Worm (Caenorhabditis elegans): ENCODE results near the gene F37C4.5.
A peak's percentile ranks its signal among the peaks of the same experiment; 100 is the strongest.

The F37C4.5 gene

DNA sequence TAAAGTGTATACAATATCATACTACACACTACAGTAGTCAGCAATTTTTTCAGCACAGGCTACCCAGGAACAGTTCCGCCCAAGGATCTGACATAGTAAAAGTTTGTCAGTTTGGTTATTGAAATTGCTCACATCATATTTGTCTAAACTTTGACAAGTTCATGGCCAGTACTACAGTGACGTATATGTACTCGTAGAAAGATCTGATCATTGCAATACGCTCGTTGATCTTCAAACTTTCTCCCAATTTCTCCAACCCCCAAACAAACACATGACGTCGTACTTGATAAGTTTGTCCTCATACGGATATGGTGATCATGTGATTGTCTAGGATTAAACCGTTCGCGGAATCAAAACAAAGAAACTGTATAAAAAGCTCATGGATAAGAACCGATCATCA, 21.2 kb upstream of the F37C4.5 start, which contains the start of gene dct-8:
Gene dct-8 (plus strand): TSS at position 301 of the 400 bp plus-strand sequence.
- TF ChIP-seq fos-1 (tag; optimal IDR thresholded peaks at IDR 0.05), result no peak
- no peak for TF ChIP-seq nhr-237 (tag; optimal IDR thresholded peaks at IDR 0.05)
- no peak for TF ChIP-seq lin-39 (tag; optimal IDR thresholded peaks at IDR 0.05)

- TF ChIP-seq sea-2 (GFP tag; optimal IDR thresholded peaks at IDR 0.05), result no peak
- no peak for TF ChIP-seq ztf-4 (tag; optimal IDR thresholded peaks at IDR 0.05)
- TF ChIP-seq nfya-1 (tag; optimal IDR thresholded peaks at IDR 0.05; ENCODE audit: insufficient read depth), result no peak
- TF ChIP-seq R02D3.7 (tag; optimal IDR thresholded peaks at IDR 0.05), result no peak
- TF ChIP-seq nhr-28 (tag; optimal IDR thresholded peaks at IDR 0.05), result no peak
- TF ChIP-seq nhr-11 (tag; optimal IDR thresholded peaks at IDR 0.05), result no peak
- TF ChIP-seq egl-27 (tag; optimal IDR thresholded peaks at IDR 0.05), result no peak
- TF ChIP-seq nhr-12 (tag; optimal IDR thresholded peaks at IDR 0.05), result no peak
- no peak for TF ChIP-seq pqm-1 (tag; optimal IDR thresholded peaks at IDR 0.05)
- TF ChIP-seq unc-62 (GFP tag; optimal IDR thresholded peaks at IDR 0.05), result no peak
- no peak for TF ChIP-seq unc-39 (tag; optimal IDR thresholded peaks at IDR 0.05)
- no peak for TF ChIP-seq lin-39 (tag; optimal IDR thresholded peaks at IDR 0.05)
Measured at ce11 chrIV:3894004-3894480, 20.4 kb upstream of the F37C4.5 start, which contains the start of gene F56D6.8. Gene F56D6.8 (minus strand): TSS chrIV:3894430.

DNA sequence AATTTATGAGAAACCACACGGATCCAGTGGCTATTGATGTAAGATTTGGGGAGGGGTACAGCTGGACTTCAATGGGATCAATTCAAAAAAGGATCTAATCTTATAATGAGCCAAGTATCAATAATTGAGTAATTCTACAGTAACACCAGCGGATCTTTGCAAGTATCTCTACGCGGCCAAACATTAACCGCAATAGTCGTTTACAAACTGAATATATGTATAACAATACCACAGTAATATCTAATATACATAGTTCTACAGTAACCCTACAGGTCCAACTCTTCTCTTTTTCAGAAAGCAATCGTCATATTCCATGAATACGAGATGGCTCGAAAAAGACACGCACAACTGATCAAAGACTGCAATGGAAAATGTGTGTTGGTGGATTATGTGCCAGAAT, 18.4 kb upstream of the F37C4.5 start, which contains the start of gene F56D6.9:
Gene F56D6.9 (plus strand): TSS at position 301 of the 400 bp plus-strand sequence.
- TF ChIP-seq nhr-67 (tag; optimal IDR thresholded peaks at IDR 0.05), result no peak
- no peak for TF ChIP-seq ztf-4 (tag; optimal IDR thresholded peaks at IDR 0.05)
- TF ChIP-seq nhr-76 (tag; optimal IDR thresholded peaks at IDR 0.05), result no peak
- TF ChIP-seq tbx-2 (tag; optimal IDR thresholded peaks at IDR 0.05), result no peak

ce11 chrIV:3888963-3889362, 15.4 kb upstream of the F37C4.5 start, which contains the start of gene oac-21:
Gene oac-21 (plus strand): TSS chrIV:3889263.
- TF ChIP-seq ceh-82 (tag; optimal IDR thresholded peaks at IDR 0.05), result no peak
- TF ChIP-seq ztf-4 (tag; optimal IDR thresholded peaks at IDR 0.05), result no peak
- no peak for TF ChIP-seq sea-2 (GFP tag; optimal IDR thresholded peaks at IDR 0.05)
- TF ChIP-seq ceh-28 (tag; optimal IDR thresholded peaks at IDR 0.05), result no peak
- no peak for TF ChIP-seq lin-15B (tag; optimal IDR thresholded peaks at IDR 0.05)

DNA sequence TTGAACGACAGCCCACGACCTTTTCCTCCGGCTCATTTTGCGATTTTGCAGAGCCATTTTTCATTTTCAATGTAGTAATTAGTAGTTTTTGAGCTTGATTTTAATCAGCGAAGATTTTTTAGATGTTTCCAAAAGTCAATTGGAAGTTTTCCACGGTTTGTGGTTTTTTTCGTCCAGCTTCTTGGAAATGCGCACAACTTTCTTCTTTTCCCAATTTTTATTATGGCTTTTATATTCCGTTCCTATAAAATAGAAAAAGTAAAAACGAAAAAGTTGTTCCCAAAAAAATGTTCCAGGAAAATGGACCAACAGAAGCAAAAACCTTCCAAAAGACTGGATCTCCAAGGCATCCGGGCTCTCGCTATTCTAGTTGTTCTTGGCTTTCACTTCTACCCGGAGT, 11.8 kb upstream of the F37C4.5 start, which contains the start of gene oac-22:
Gene oac-22 (plus strand): TSS at position 301 of the 400 bp plus-strand sequence.
- no peak for TF ChIP-seq ceh-16 (tag; optimal IDR thresholded peaks at IDR 0.05)
- TF ChIP-seq nfya-1 (tag; optimal IDR thresholded peaks at IDR 0.05; ENCODE audit: insufficient read depth), result no peak
- TF ChIP-seq nhr-12 (tag; optimal IDR thresholded peaks at IDR 0.05), result no peak
- no peak for TF ChIP-seq ztf-11 (tag; optimal IDR thresholded peaks at IDR 0.05)
- no peak for TF ChIP-seq skn-1 (tag; optimal IDR thresholded peaks at IDR 0.05)
- TF ChIP-seq ztf-4 (tag; optimal IDR thresholded peaks at IDR 0.05), result no peak
- TF ChIP-seq ama-1 (optimal IDR thresholded peaks at IDR 0.05), result no peak
- TF ChIP-seq unc-39 (tag; optimal IDR thresholded peaks at IDR 0.05), result no peak
- no peak for TF ChIP-seq R02D3.7 (tag; optimal IDR thresholded peaks at IDR 0.05)
- no peak for TF ChIP-seq zag-1 (tag; optimal IDR thresholded peaks at IDR 0.05)
- TF ChIP-seq nhr-25 (tag; optimal IDR thresholded peaks at IDR 0.05), result no peak
- no peak for TF ChIP-seq unc-62 (GFP tag; optimal IDR thresholded peaks at IDR 0.05)
- TF ChIP-seq jun-1 (tag; optimal IDR thresholded peaks at IDR 0.05), result no peak
- no peak for TF ChIP-seq nhr-67 (tag; optimal IDR thresholded peaks at IDR 0.05)
- TF ChIP-seq snpc-4 (tag; optimal IDR thresholded peaks at IDR 0.05), result no peak

ce11 chrIV:3881119-3881518, 7.5 kb upstream of the F37C4.5 start, which contains the start of the genes F37C4.8 and oac-23:
Gene F37C4.8 (minus strand): TSS chrIV:3881219.
Gene oac-23 (plus strand): TSS chrIV:3881441.
- no peak for TF ChIP-seq nhr-237 (tag; optimal IDR thresholded peaks at IDR 0.05)
- TF ChIP-seq jun-1 (tag; optimal IDR thresholded peaks at IDR 0.05), result no peak
- no peak for TF ChIP-seq lin-39 (tag; optimal IDR thresholded peaks at IDR 0.05)
- TF ChIP-seq fkh-2 (tag; optimal IDR thresholded peaks at IDR 0.05), result no peak

- TF ChIP-seq sea-2 (GFP tag; optimal IDR thresholded peaks at IDR 0.05), result no peak
- no peak for TF ChIP-seq nhr-77 (tag; optimal IDR thresholded peaks at IDR 0.05)
- TF ChIP-seq pqm-1 (tag; optimal IDR thresholded peaks at IDR 0.05), result peak; percentile 8
- peak; percentile 84 for TF ChIP-seq elt-2 (tag; optimal IDR thresholded peaks at IDR 0.05)
Measured at ce11 chrIV:3878283-3878938, 4.8 kb upstream of the F37C4.5 start, which contains the start of gene F37C4.6. Gene F37C4.6 (minus strand): TSS chrIV:3878333.

All from whole organism, L3 larva.